Worm (Caenorhabditis elegans) whole organism, late embryonic: ENCODE results near the gene C39D10.11.

Experiments
- ama-1 ChIP-seq: fragments of 150-350 bp; optimal IDR thresholded peaks from 2 replicates; lab custom pipeline; 2014
- ceh-22 ChIP-seq: sonication (generic microtip); optimal IDR thresholded peaks from 2 replicates; lab custom pipeline; 2017; ENCODE audit warnings: missing biosample characterization, missing genetic modification characterization
- ceh-30 ChIP-seq: fragments of 150-350 bp; optimal IDR thresholded peaks from 2 replicates; lab custom pipeline; 2014; ENCODE audit warnings: missing biosample characterization, missing genetic modification characterization
- fkh-10 ChIP-seq: fragments of 150-350 bp; optimal IDR thresholded peaks from 2 replicates; lab custom pipeline; 2014; ENCODE audit warnings: missing biosample characterization, missing genetic modification reagents, missing genetic modification characterization
- fkh-6 ChIP-seq: sonication (generic microtip); optimal IDR thresholded peaks from 2 replicates; lab custom pipeline; 2016; ENCODE audit warnings: missing genetic modification characterization, missing compliant biosample characterization
- gmeb-2 ChIP-seq: sonication (generic microtip); optimal IDR thresholded peaks from 2 replicates; lab custom pipeline; 2016; ENCODE audit warnings: missing genetic modification characterization, inconsistent platforms, missing compliant biosample characterization
- hlh-30 ChIP-seq: sonication (generic microtip); optimal IDR thresholded peaks from 2 replicates; lab custom pipeline; 2017; ENCODE audit warnings: antibody characterized with exemption, missing genetic modification characterization, missing compliant biosample characterization; ENCODE audit not compliant: insufficient read depth
- hlh-6 ChIP-seq: sonication (generic microtip); optimal IDR thresholded peaks from 2 replicates; lab custom pipeline; 2016; ENCODE audit warnings: missing genotype, missing genetic modification characterization, missing compliant biosample characterization
- mec-3 ChIP-seq: sonication (generic microtip); optimal IDR thresholded peaks from 2 replicates; lab custom pipeline; 2016; ENCODE audit warnings: borderline replicate concordance, missing genetic modification characterization, missing compliant biosample characterization
- pat-9 ChIP-seq: fragments of 200-800 bp; sonication (Bioruptor generic); optimal IDR thresholded peaks from 2 replicates; lab custom pipeline; 2018; ENCODE audit warnings: mild to moderate bottlenecking, missing genetic modification characterization, moderate library complexity, missing compliant biosample characterization
- pax-1 ChIP-seq: fragments of 150-350 bp; optimal IDR thresholded peaks from 2 replicates; lab custom pipeline; 2014; ENCODE audit warnings: missing biosample characterization, missing genetic modification characterization
- sox-2 ChIP-seq: fragments of 200-800 bp; sonication (Bioruptor generic); IDR thresholded peaks from 2 replicates; pipeline ENCODE4 v1.3.6; 2022; ENCODE audit warnings: missing genetic modification reagents, missing genetic modification characterization, missing compliant biosample characterization
- sox-4 ChIP-seq: sonication (generic microtip); optimal IDR thresholded peaks from 2 replicates; lab custom pipeline; 2017; ENCODE audit warnings: mild to moderate bottlenecking, missing genetic modification characterization, inconsistent platforms, missing compliant biosample characterization
- unc-3 ChIP-seq, 2 experiments: fragments of 200-800 bp in 1 of 2; sonication (Bioruptor generic) in 1 of 2; sonication (generic microtip) in 1 of 2; conservative IDR thresholded peaks in 1 of 2; optimal IDR thresholded peaks in 1 of 2; 2 replicates each; pipeline versions ENCODE4 v1.3.6 to Lab custom; 2016 to 2022; ENCODE audit warnings: missing compliant biosample characterization in 2 of 2, missing genetic modification characterization in 2 of 2, missing genetic modification reagents in 1 of 2

DNA sequence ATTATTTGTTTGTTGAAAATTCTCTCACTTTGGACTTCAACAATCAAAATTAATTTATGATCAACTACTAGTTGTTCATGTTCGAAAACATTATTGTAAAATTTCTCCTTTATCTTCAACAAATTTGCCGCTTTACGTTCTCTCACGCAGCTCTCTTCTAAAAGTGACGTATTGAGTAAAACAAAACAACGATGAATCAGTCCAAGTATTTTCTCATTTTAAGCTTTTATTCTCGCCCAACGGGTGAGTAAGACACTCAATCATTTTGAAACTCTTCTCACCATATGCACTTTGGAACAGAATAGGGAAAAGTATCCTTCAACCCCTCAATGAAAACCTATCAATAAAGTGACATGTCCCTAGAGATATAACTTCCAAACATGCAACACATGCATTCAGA is 29.7 kb upstream of the C39D10.11 start:
- no peak for TF ChIP-seq fkh-10
- no peak for TF ChIP-seq sox-2 (GFP tag; lab: Robert Waterston, UW)
- TF ChIP-seq fkh-6 (tag; lab: Kevin White, UChicago) = no peak
- TF ChIP-seq pat-9 (tag; lab: Kevin White, UChicago) = no peak
- no peak for TF ChIP-seq gmeb-2 (tag; lab: Kevin White, UChicago)
- no peak for TF ChIP-seq pax-1 (tag; lab: Kevin White, UChicago)
- no peak for TF ChIP-seq unc-3 (GFP tag; conservative IDR thresholded peaks at IDR 0.05; lab: Robert Waterston, UW)
- no peak for TF ChIP-seq unc-3 (tag; optimal IDR thresholded peaks at IDR 0.05; lab: Kevin White, UChicago)
- no peak for TF ChIP-seq ceh-30
- TF ChIP-seq hlh-6 = no peak
- no peak for TF ChIP-seq ama-1 (lab: Kevin White, UChicago)
- no peak for TF ChIP-seq ceh-22 (tag; lab: Kevin White, UChicago)
- TF ChIP-seq hlh-30 (tag; lab: Kevin White, UChicago) = no peak
- TF ChIP-seq sox-4 (tag; lab: Kevin White, UChicago) = no peak
- TF ChIP-seq mec-3 (tag; lab: Kevin White, UChicago) = no peak
